Fruit fly (Drosophila melanogaster): Measurements from ENCODE around the gene Pop4.

Gene Pop4

DNA sequence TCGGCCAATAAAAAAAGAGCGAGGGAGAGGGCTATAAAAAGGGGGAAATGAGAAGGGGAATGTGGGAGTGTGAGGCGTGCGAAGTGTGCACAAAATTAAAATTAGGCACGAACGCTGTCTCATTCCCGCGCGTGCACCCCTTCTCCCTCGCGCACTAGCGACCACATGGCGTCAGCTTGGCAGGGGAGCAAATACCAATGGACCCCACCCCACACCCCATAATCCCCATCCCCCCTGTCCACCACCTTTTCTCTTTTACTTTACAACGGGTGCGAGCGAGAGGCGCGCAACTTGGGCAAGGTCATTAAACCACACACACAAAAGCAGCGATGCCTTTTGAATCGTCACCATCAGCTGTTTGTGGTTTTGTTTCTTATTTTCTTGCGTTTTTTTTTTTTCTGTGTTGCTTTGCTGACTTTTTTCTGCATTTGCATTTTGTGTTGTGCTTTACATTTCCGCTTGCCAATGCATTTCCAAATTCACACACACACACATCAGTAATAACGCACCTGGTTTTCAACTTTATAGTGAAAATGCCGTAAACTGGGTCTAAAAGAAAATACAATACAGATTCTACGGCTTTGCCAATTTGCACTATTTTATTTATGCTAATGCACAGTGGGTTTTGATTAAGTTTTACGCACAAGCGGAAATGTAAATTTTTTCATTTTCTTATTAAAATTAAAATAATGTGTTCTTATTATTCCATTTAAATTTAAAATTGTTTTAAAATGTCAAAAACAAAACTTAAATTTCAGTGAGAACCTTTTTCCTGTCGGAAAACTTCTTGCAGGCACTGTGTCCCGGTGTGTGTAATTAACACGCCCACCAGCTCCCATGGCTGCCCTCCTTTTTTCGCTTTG is 46.1 kb upstream of the Pop4 start:
- peak; percentile 20 for TF ChIP-seq dmrt93B (GFP tag; optimal IDR thresholded peaks at IDR 0.05)
- TF ChIP-seq h (GFP tag; optimal IDR thresholded peaks at IDR 0.05), result peak; percentile 44
- no peak for TF ChIP-seq jim (GFP tag; optimal IDR thresholded peaks at IDR 0.05)
- TF ChIP-seq ey (GFP tag; optimal IDR thresholded peaks at IDR 0.05), result peak; percentile 42
- TF ChIP-seq HLH106 (tag; optimal IDR thresholded peaks at IDR 0.05), result peak; percentile 52
- peak; percentile 15 for TF ChIP-seq psq (GFP tag; optimal IDR thresholded peaks at IDR 0.05)
- TF ChIP-seq woc (GFP tag; optimal IDR thresholded peaks at IDR 0.05), result peak; percentile 7
- TF ChIP-seq foxo (GFP tag; optimal IDR thresholded peaks at IDR 0.05), result peak in 1 of 2 experiments; percentile 44
- no peak for TF ChIP-seq Hnf4 (GFP tag; optimal IDR thresholded peaks at IDR 0.05)
- peak; percentile 24 for TF ChIP-seq Rel (GFP tag; optimal IDR thresholded peaks at IDR 0.05)
- no peak for TF ChIP-seq Rel (tag; optimal IDR thresholded peaks at IDR 0.05)
- peak; percentile 27 for TF ChIP-seq br (GFP tag; optimal IDR thresholded peaks at IDR 0.05)
- TF ChIP-seq Sp1 (GFP tag; optimal IDR thresholded peaks at IDR 0.05), result peak; percentile 30
- peak; percentile 3 for TF ChIP-seq OdsH (GFP tag; optimal IDR thresholded peaks at IDR 0.05)
- no peak for TF ChIP-seq pan (optimal IDR thresholded peaks at IDR 0.05)
- TF ChIP-seq fru (GFP tag; optimal IDR thresholded peaks at IDR 0.05), result peak; percentile 28
- no peak for TF ChIP-seq usp (GFP tag; optimal IDR thresholded peaks at IDR 0.05)
- TF ChIP-seq Abd-B (GFP tag; optimal IDR thresholded peaks at IDR 0.05), result no peak
- TF ChIP-seq Hr83 (GFP tag; optimal IDR thresholded peaks at IDR 0.05; ENCODE audit: poor library complexity, severe bottlenecking), result peak; percentile 17
- no peak for TF ChIP-seq dl (GFP tag; optimal IDR thresholded peaks at IDR 0.05; ENCODE audit: insufficient read depth in 1 of 2, partially characterized antibody in 2 of 2)
- no peak for TF ChIP-seq dsf (GFP tag; optimal IDR thresholded peaks at IDR 0.05; ENCODE audit: borderline replicate concordance)
- peak; percentile 24 for TF ChIP-seq Dfd (GFP tag; optimal IDR thresholded peaks at IDR 0.05)
- TF ChIP-seq rgr (GFP tag; optimal IDR thresholded peaks at IDR 0.05), result peak; percentile 21

DNA sequence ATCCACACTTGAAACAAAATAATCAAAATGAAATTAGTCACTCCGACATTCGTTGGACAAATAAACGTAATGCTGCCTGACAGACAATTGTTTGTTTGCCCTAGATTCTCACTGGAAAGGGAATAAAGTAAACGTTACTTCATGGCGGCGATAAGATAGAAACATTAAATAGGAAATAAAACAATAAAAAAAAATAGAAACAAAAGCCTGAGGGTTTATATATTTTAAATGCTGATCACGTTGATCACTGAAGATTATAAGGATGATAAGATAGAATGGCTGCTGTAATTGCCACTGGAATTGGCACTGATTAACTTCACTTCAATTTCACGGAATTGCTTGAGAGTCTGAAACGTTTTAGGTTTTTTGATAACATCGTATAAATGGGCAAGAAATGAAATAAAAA is 40.2 kb upstream of the Pop4 start:
- TF ChIP-seq dmrt93B (GFP tag; optimal IDR thresholded peaks at IDR 0.05) (no peak), usp (GFP tag; optimal IDR thresholded peaks at IDR 0.05) (no peak), Myc (optimal IDR thresholded peaks at IDR 0.05) (no peak), foxo (GFP tag; optimal IDR thresholded peaks at IDR 0.05) (no peak), Dfd (GFP tag; optimal IDR thresholded peaks at IDR 0.05) (no peak), jim (GFP tag; optimal IDR thresholded peaks at IDR 0.05) (no peak), Abd-B (GFP tag; optimal IDR thresholded peaks at IDR 0.05) (no peak), dsf (GFP tag; optimal IDR thresholded peaks at IDR 0.05; ENCODE audit: borderline replicate concordance) (no peak), Hnf4 (GFP tag; optimal IDR thresholded peaks at IDR 0.05) (no peak), N (GFP tag; optimal IDR thresholded peaks at IDR 0.05) (no peak), psq (GFP tag; optimal IDR thresholded peaks at IDR 0.05) (no peak), brk (GFP tag; optimal IDR thresholded peaks at IDR 0.05) (peak; percentile 36), br (GFP tag; optimal IDR thresholded peaks at IDR 0.05) (peak; percentile 8), Hr83 (GFP tag; optimal IDR thresholded peaks at IDR 0.05; ENCODE audit: poor library complexity, severe bottlenecking) (no peak), Jra (GFP tag; optimal IDR thresholded peaks at IDR 0.05) (no peak), CG32264 (GFP tag; optimal IDR thresholded peaks at IDR 0.05) (no peak), CrebA (GFP tag; optimal IDR thresholded peaks at IDR 0.05; ENCODE audit: borderline replicate concordance) (peak; percentile 39), HLH106 (tag; optimal IDR thresholded peaks at IDR 0.05) (no peak), ey (GFP tag; optimal IDR thresholded peaks at IDR 0.05) (no peak), Sp1 (GFP tag; optimal IDR thresholded peaks at IDR 0.05) (peak; percentile 10), Mio (GFP tag; optimal IDR thresholded peaks at IDR 0.05) (no peak), rgr (GFP tag; optimal IDR thresholded peaks at IDR 0.05) (no peak), pan (optimal IDR thresholded peaks at IDR 0.05) (no peak), tai (GFP tag; optimal IDR thresholded peaks at IDR 0.05) (no peak), sage (GFP tag; optimal IDR thresholded peaks at IDR 0.05) (no peak), GATAd (GFP tag; optimal IDR thresholded peaks at IDR 0.05) (no peak), woc (GFP tag; optimal IDR thresholded peaks at IDR 0.05) (no peak), Rel (GFP tag; optimal IDR thresholded peaks at IDR 0.05) (no peak), Rel (tag; optimal IDR thresholded peaks at IDR 0.05) (peak; percentile 22), dl (GFP tag; optimal IDR thresholded peaks at IDR 0.05; ENCODE audit: insufficient read depth in 1 of 2, partially characterized antibody in 2 of 2) (no peak), lola (GFP tag; optimal IDR thresholded peaks at IDR 0.05) (no peak), Hr78 (GFP tag; optimal IDR thresholded peaks at IDR 0.05) (no peak), CG9705 (GFP tag; optimal IDR thresholded peaks at IDR 0.05) (no peak), fru (GFP tag; optimal IDR thresholded peaks at IDR 0.05) (peak; percentile 61), h (GFP tag; optimal IDR thresholded peaks at IDR 0.05) (peak; percentile 10), OdsH (GFP tag; optimal IDR thresholded peaks at IDR 0.05) (no peak), sv (GFP tag; optimal IDR thresholded peaks at IDR 0.05) (no peak), Vsx2 (GFP tag; optimal IDR thresholded peaks at IDR 0.05; ENCODE audit: partially characterized antibody) (no peak), Dif (GFP tag; optimal IDR thresholded peaks at IDR 0.05; ENCODE audit: partially characterized antibody) (no peak)

Data from whole organism, wandering third instar larva.